Worm (Caenorhabditis elegans) whole organism, early embryonic: ENCODE data around the gene npax-2.

Experiments used
- F13C5.2 ChIP-seq: sonication (generic microtip); optimal IDR thresholded peaks from 2 replicates; lab custom pipeline; 2017; ENCODE audit warnings: mild to moderate bottlenecking, missing genetic modification characterization, inconsistent platforms, missing compliant biosample characterization
- ama-1 ChIP-seq: fragments of 150-350 bp; optimal IDR thresholded peaks from 2 replicates; lab custom pipeline; 2014
- ceh-13 ChIP-seq: fragments of 200-800 bp; sonication (Bioruptor generic); optimal IDR thresholded peaks from 2 replicates; lab custom pipeline; 2018; ENCODE audit warnings: mild to moderate bottlenecking, missing genetic modification characterization, missing compliant biosample characterization
- ceh-36 ChIP-seq: sonication (generic microtip); optimal IDR thresholded peaks from 2 replicates; lab custom pipeline; 2016; ENCODE audit warnings: missing genetic modification characterization, inconsistent platforms, missing compliant biosample characterization
- flt-1 ChIP-seq: fragments of 200-800 bp; sonication (Bioruptor generic); IDR thresholded peaks from 2 replicates; pipeline ENCODE4 v1.3.6; 2022; ENCODE audit warnings: missing genetic modification characterization, missing compliant biosample characterization
- hmg-4 ChIP-seq: fragments of 200-800 bp; sonication (Bioruptor generic); optimal IDR thresholded peaks from 2 replicates; lab custom pipeline; 2018; ENCODE audit warnings: mild to moderate bottlenecking, missing genetic modification characterization, missing compliant biosample characterization
- scrt-1 ChIP-seq: fragments of 200-800 bp; sonication (Bioruptor generic); IDR thresholded peaks from 2 replicates; pipeline ENCODE4 v1.3.6; 2022; ENCODE audit warnings: missing genetic modification characterization, missing compliant biosample characterization
- tbx-11 ChIP-seq: fragments of 200-800 bp; sonication (Bioruptor generic); IDR thresholded peaks from 2 replicates; pipeline ENCODE4 v1.3.6; 2022; ENCODE audit warnings: missing genetic modification characterization, missing compliant biosample characterization
- tbx-37 ChIP-seq: fragments of 200-800 bp; sonication (Bioruptor generic); conservative IDR thresholded peaks from 2 replicates; pipeline ENCODE4 v1.3.6; 2022; ENCODE audit warnings: missing genetic modification reagents, missing genetic modification characterization, missing compliant biosample characterization
- tra-4 ChIP-seq: sonication (generic microtip); optimal IDR thresholded peaks from 2 replicates; lab custom pipeline; 2017; ENCODE audit warnings: missing genetic modification characterization, missing compliant biosample characterization

DNA sequence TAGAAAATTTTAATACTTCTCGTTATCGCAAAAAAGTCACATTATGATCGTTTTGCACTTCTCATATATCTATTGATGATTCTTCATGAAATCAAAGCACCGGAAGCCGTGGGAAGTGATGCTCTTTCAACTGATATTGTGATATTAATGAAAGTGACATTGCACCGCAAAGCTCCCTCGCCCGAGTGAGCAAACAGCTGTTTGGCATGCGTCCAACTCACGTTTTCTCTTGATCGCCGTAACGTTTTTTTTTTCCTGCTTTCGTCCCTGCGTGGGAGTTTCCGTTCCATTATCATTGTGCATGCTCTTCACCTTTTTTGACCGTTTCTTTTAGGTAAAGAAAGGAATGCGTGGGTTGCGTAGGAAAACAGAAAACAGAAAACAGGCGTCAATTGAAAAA is 39.0 kb upstream of the npax-2 start:
- TF ChIP-seq ceh-13 (GFP tag; lab: Kevin White, UChicago), result no peak
- TF ChIP-seq tra-4, result no peak
- no peak for TF ChIP-seq flt-1 (GFP tag; lab: Robert Waterston, UW)
- no peak for TF ChIP-seq ama-1 (lab: Kevin White, UChicago)
- no peak for TF ChIP-seq tbx-11 (GFP tag; lab: Robert Waterston, UW)
- TF ChIP-seq F13C5.2 (tag; lab: Kevin White, UChicago), result no peak
- TF ChIP-seq tbx-37 (GFP tag; lab: Robert Waterston, UW), result no peak
- no peak for TF ChIP-seq hmg-4 (GFP tag; lab: Kevin White, UChicago)
- no peak for TF ChIP-seq scrt-1 (GFP tag; lab: Robert Waterston, UW)
- TF ChIP-seq ceh-36 (tag; lab: Kevin White, UChicago), result no peak
